Worm (Caenorhabditis elegans) whole organism, L4 larva: ENCODE measurements around the gene F20G2.1.

Experiments
- F10B5.3 ChIP-seq: sonication (generic microtip); optimal IDR thresholded peaks from 2 replicates; lab custom pipeline; 2016; ENCODE audit warnings: mild to moderate bottlenecking, missing genetic modification characterization, missing compliant biosample characterization
- F49E8.2 ChIP-seq: sonication (generic microtip); optimal IDR thresholded peaks from 2 replicates; lab custom pipeline; 2016; ENCODE audit warnings: missing compliant biosample characterization, mild to moderate bottlenecking, missing genetic modification characterization, borderline replicate concordance
- Y5F2A.4 ChIP-seq: fragments of 200-800 bp; sonication (Bioruptor generic); optimal IDR thresholded peaks from 2 replicates; lab custom pipeline; 2018; ENCODE audit warnings: mild to moderate bottlenecking, missing genetic modification characterization, missing compliant biosample characterization
- aha-1 ChIP-seq: fragments of 150-350 bp; peaks from one replicate; lab custom pipeline; 2014; ENCODE audit warnings: missing biosample characterization, missing genetic modification characterization
- ama-1 ChIP-seq: fragments of 150-350 bp; optimal IDR thresholded peaks from 2 replicates; lab custom pipeline; 2014; ENCODE audit warnings: inconsistent platforms, mixed read lengths
- arid-1 ChIP-seq: fragments of 200-800 bp; sonication (Bioruptor generic); conservative IDR thresholded peaks from 2 replicates; pipeline ENCODE4 v1.3.6; 2022; ENCODE audit warnings: missing genetic modification reagents, missing genetic modification characterization, missing compliant biosample characterization
- attf-4 ChIP-seq: sonication (generic microtip); optimal IDR thresholded peaks from 3 replicates; lab custom pipeline; 2017; ENCODE audit warnings: missing biosample characterization, missing genetic modification characterization
- ceh-20 ChIP-seq: fragments of 200-800 bp; sonication (Bioruptor generic); IDR thresholded peaks from 2 replicates; pipeline ENCODE4 v1.3.6; 2022; ENCODE audit warnings: missing genetic modification reagents, missing genetic modification characterization, missing compliant biosample characterization
- ceh-28 ChIP-seq: fragments of 150-350 bp; optimal IDR thresholded peaks from 2 replicates; lab custom pipeline; 2014; ENCODE audit warnings: missing biosample characterization, missing genetic modification reagents, missing genetic modification characterization
- ceh-62 ChIP-seq: sonication (generic microtip); optimal IDR thresholded peaks from 2 replicates; lab custom pipeline; 2017; ENCODE audit warnings: missing biosample characterization, missing genetic modification characterization
- ces-1 ChIP-seq: fragments of 150-350 bp; sonication (generic microtip); optimal IDR thresholded peaks from 4 replicates; lab custom pipeline; 2014; ENCODE audit warnings: missing biosample characterization, missing genetic modification reagents, missing genetic modification characterization
- ctbp-1 ChIP-seq: fragments of 200-800 bp; sonication (Bioruptor generic); IDR thresholded peaks from 2 replicates; pipeline ENCODE4 v1.3.6; 2022; ENCODE audit warnings: missing genetic modification reagents, missing genetic modification characterization, missing compliant biosample characterization
- daf-16 ChIP-seq, 3 experiments: sonication (generic microtip); optimal IDR thresholded peaks; 2 replicates each; lab custom pipeline; 2016 to 2017; ENCODE audit warnings: missing genetic modification characterization in 3 of 3, missing genetic modification reagents in 3 of 3, mild to moderate bottlenecking in 2 of 3, missing compliant biosample characterization in 2 of 3, missing biosample characterization in 1 of 3, moderate library complexity in 1 of 3
- daf-8 ChIP-seq: fragments of 200-800 bp; sonication (Bioruptor generic); IDR thresholded peaks from 2 replicates; pipeline ENCODE4 v1.3.6; 2022; ENCODE audit warnings: missing genetic modification characterization, missing compliant biosample characterization
- dmd-6 ChIP-seq: fragments of 200-800 bp; sonication (Bioruptor generic); IDR thresholded peaks from 2 replicates; pipeline ENCODE4 v1.3.6; 2022; ENCODE audit warnings: missing genetic modification reagents, missing genetic modification characterization, missing compliant biosample characterization
- dmd-8 ChIP-seq: fragments of 200-800 bp; sonication (Bioruptor generic); IDR thresholded peaks from 2 replicates; pipeline ENCODE4 v1.3.6; 2022; ENCODE audit warnings: missing genetic modification characterization, missing compliant biosample characterization
- duxl-1 ChIP-seq: sonication (generic microtip); optimal IDR thresholded peaks from 2 replicates; lab custom pipeline; 2016; ENCODE audit warnings: mild to moderate bottlenecking, missing genetic modification characterization, moderate library complexity, missing compliant biosample characterization; ENCODE audit not compliant: poor library complexity
- fkh-10 ChIP-seq: fragments of 150-350 bp; optimal IDR thresholded peaks from 2 replicates; lab custom pipeline; 2014; ENCODE audit warnings: missing biosample characterization, missing genetic modification reagents, missing genetic modification characterization
- gei-8 ChIP-seq: fragments of 200-800 bp; sonication (Bioruptor generic); optimal IDR thresholded peaks from 2 replicates; lab custom pipeline; 2018; ENCODE audit warnings: mild to moderate bottlenecking, missing genetic modification characterization, missing compliant biosample characterization
- hlh-30 ChIP-seq: sonication (generic microtip); optimal IDR thresholded peaks from 2 replicates; lab custom pipeline; 2017; ENCODE audit warnings: antibody characterized with exemption, mild to moderate bottlenecking, missing genetic modification characterization, missing compliant biosample characterization; ENCODE audit not compliant: insufficient read depth
- lin-13 ChIP-seq: fragments of 150-350 bp; optimal IDR thresholded peaks from 2 replicates; lab custom pipeline; 2014; ENCODE audit warnings: missing biosample characterization, missing genetic modification reagents, missing genetic modification characterization
- lin-15B ChIP-seq: fragments of 150-350 bp; sonication (generic microtip); optimal IDR thresholded peaks from 3 replicates; lab custom pipeline; 2014; ENCODE audit warnings: missing biosample characterization, missing genetic modification characterization
- lin-29 ChIP-seq: fragments of 200-800 bp; sonication (Bioruptor generic); IDR thresholded peaks from 2 replicates; pipeline ENCODE4 v1.3.6; 2022; ENCODE audit warnings: missing genetic modification reagents, missing genetic modification characterization, missing compliant biosample characterization
- lin-38 ChIP-seq: fragments of 200-800 bp; sonication (Bioruptor generic); IDR thresholded peaks from 2 replicates; pipeline ENCODE4 v1.3.6; 2022; ENCODE audit warnings: missing genetic modification reagents, missing genetic modification characterization, missing compliant biosample characterization
- lin-39 ChIP-seq: fragments of 150-350 bp; optimal IDR thresholded peaks from 2 replicates; lab custom pipeline; 2014; ENCODE audit warnings: missing biosample characterization, missing genetic modification reagents, missing genetic modification characterization
- lir-3 ChIP-seq: sonication (generic microtip); optimal IDR thresholded peaks from 2 replicates; lab custom pipeline; 2016; ENCODE audit warnings: mild to moderate bottlenecking, missing genetic modification characterization, missing compliant biosample characterization
- madf-5 ChIP-seq, 2 experiments: fragments of 200-800 bp; sonication (Bioruptor generic); IDR thresholded peaks; 2 replicates each; pipeline ENCODE4 v1.3.6; 2022; ENCODE audit warnings: missing compliant biosample characterization in 2 of 2, missing genetic modification characterization in 2 of 2
- madf-9 ChIP-seq: fragments of 200-800 bp; sonication (Bioruptor generic); conservative IDR thresholded peaks from 2 replicates; pipeline ENCODE4 v1.3.6; 2022; ENCODE audit warnings: missing genetic modification reagents, missing genetic modification characterization, missing compliant biosample characterization
- mdt-29 ChIP-seq: fragments of 200-800 bp; sonication (Bioruptor generic); IDR thresholded peaks from 2 replicates; pipeline ENCODE4 v1.3.6; 2022; ENCODE audit warnings: missing genetic modification reagents, missing genetic modification characterization, missing compliant biosample characterization
- mep-1 ChIP-seq: fragments of 150-350 bp; sonication (generic microtip); optimal IDR thresholded peaks from 3 replicates; lab custom pipeline; 2014; ENCODE audit warnings: missing biosample characterization, missing genetic modification characterization
- mxl-2 ChIP-seq: fragments of 200-800 bp; sonication (Bioruptor generic); conservative IDR thresholded peaks from 2 replicates; pipeline ENCODE4 v1.3.6; 2022; ENCODE audit warnings: missing genetic modification reagents, missing genetic modification characterization, missing compliant biosample characterization
- mxl-3 ChIP-seq: fragments of 200-800 bp; sonication (Bioruptor generic); optimal IDR thresholded peaks from 2 replicates; lab custom pipeline; 2018; ENCODE audit warnings: mild to moderate bottlenecking, missing genetic modification characterization, missing compliant biosample characterization
- nhr-237 ChIP-seq: sonication (generic microtip); optimal IDR thresholded peaks from 2 replicates; lab custom pipeline; 2017; ENCODE audit warnings: missing biosample characterization, missing genetic modification characterization
- nhr-25 ChIP-seq: sonication (generic microtip); optimal IDR thresholded peaks from 2 replicates; lab custom pipeline; 2017; ENCODE audit warnings: missing genetic modification characterization, mild to moderate bottlenecking, missing compliant biosample characterization, antibody characterized with exemption, moderate library complexity, borderline replicate concordance; ENCODE audit not compliant: insufficient read depth
- nhr-28 ChIP-seq: fragments of 150-350 bp; optimal IDR thresholded peaks from 2 replicates; lab custom pipeline; 2014; ENCODE audit warnings: missing biosample characterization, missing genetic modification characterization
- nhr-48 ChIP-seq: sonication (generic microtip); optimal IDR thresholded peaks from 2 replicates; lab custom pipeline; 2016; ENCODE audit warnings: mild to moderate bottlenecking, missing genetic modification characterization, missing compliant biosample characterization
- nhr-6 ChIP-seq: fragments of 150-350 bp; optimal IDR thresholded peaks from 2 replicates; lab custom pipeline; 2014; ENCODE audit warnings: missing biosample characterization, missing genetic modification characterization
- pha-4 ChIP-seq, 2 experiments: fragments of 150-350 bp in 1 of 2; fragments of 200-800 bp in 1 of 2; sonication (Bioruptor generic) in 1 of 2; IDR thresholded peaks in 1 of 2; optimal IDR thresholded peaks in 1 of 2; 2 replicates each; pipeline versions ENCODE4 v1.3.6 to Lab custom; 2014 to 2022; ENCODE audit warnings: missing genetic modification characterization in 2 of 2, missing genetic modification reagents in 2 of 2, missing biosample characterization in 1 of 2, missing compliant biosample characterization in 1 of 2
- php-3 ChIP-seq: fragments of 200-800 bp; sonication (Bioruptor generic); IDR thresholded peaks from 2 replicates; pipeline ENCODE4 v1.3.6; 2022; ENCODE audit warnings: missing genetic modification reagents, missing genetic modification characterization, missing compliant biosample characterization
- pqm-1 ChIP-seq: sonication (generic microtip); optimal IDR thresholded peaks from 2 replicates; lab custom pipeline; 2017; ENCODE audit warnings: missing biosample characterization, missing genetic modification characterization
- skn-1 ChIP-seq: fragments of 150-350 bp; optimal IDR thresholded peaks from 2 replicates; lab custom pipeline; 2014; ENCODE audit warnings: missing biosample characterization, missing genetic modification characterization
- tag-97 ChIP-seq: fragments of 200-800 bp; sonication (Bioruptor generic); IDR thresholded peaks from 2 replicates; pipeline ENCODE4 v1.3.6; 2022; ENCODE audit warnings: missing genetic modification characterization, missing compliant biosample characterization
- tra-1 ChIP-seq: fragments of 200-800 bp; sonication (Bioruptor generic); IDR thresholded peaks from 2 replicates; pipeline ENCODE4 v1.3.6; 2022; ENCODE audit warnings: missing genetic modification reagents, missing genetic modification characterization, missing compliant biosample characterization
- unc-39 ChIP-seq: sonication (generic microtip); optimal IDR thresholded peaks from 2 replicates; lab custom pipeline; 2017; ENCODE audit warnings: missing biosample characterization, missing genetic modification characterization
- unc-62 ChIP-seq, 3 experiments: fragments of 150-350 bp in 1 of 3; sonication (generic microtip); optimal IDR thresholded peaks in 2 of 3; peaks in 1 of 3; 1 replicate in 1 of 3; 2 replicates in 2 of 3; lab custom pipeline; 2014 to 2017; ENCODE audit warnings: missing biosample characterization in 3 of 3, missing genetic modification characterization in 3 of 3, missing genetic modification reagents in 3 of 3, missing genotype in 1 of 3
- zag-1 ChIP-seq: fragments of 150-350 bp; optimal IDR thresholded peaks from 2 replicates; lab custom pipeline; 2014; ENCODE audit warnings: missing biosample characterization, missing genetic modification characterization
- zfp-3 ChIP-seq: fragments of 200-800 bp; sonication (Bioruptor generic); conservative IDR thresholded peaks from 2 replicates; pipeline ENCODE4 v1.3.6; 2022; ENCODE audit warnings: missing genetic modification reagents, missing genetic modification characterization, missing compliant biosample characterization
- ztf-11 ChIP-seq: fragments of 150-350 bp; optimal IDR thresholded peaks from 2 replicates; lab custom pipeline; 2014; ENCODE audit warnings: missing biosample characterization, missing genetic modification characterization
- ztf-7 ChIP-seq: fragments of 150-350 bp; optimal IDR thresholded peaks from 2 replicates; lab custom pipeline; 2014; ENCODE audit warnings: missing biosample characterization, missing genetic modification characterization

Gene F20G2.1

ce11 chrV:13785767-13786166 lies 32.4 kb upstream of the F20G2.1 start:
- TF ChIP-seq unc-62 (GFP tag; optimal IDR thresholded peaks at IDR 0.05 in 1 of 2; lab: Kevin White, UChicago) (peak in 1 of 2 experiments; percentile 51), unc-62 (tag; optimal IDR thresholded peaks at IDR 0.05; lab: Kevin White, UChicago) (no peak), aha-1 (tag; lab: Kevin White, UChicago) (peak; percentile 84), lin-39 (tag; lab: Kevin White, UChicago) (no peak)

- TF ChIP-seq nhr-28 (tag; lab: Kevin White, UChicago) (peak; percentile 95), ama-1 (lab: Kevin White, UChicago) (no peak), F49E8.2 (tag; lab: Kevin White, UChicago) (no peak), mdt-29 (no peak), mep-1 (tag; lab: Kevin White, UChicago) (no peak), hlh-30 (tag; lab: Kevin White, UChicago) (peak; percentile 23), pha-4 (GFP tag; IDR thresholded peaks at IDR 0.05; lab: Robert Waterston, UW) (no peak), pha-4 (tag; optimal IDR thresholded peaks at IDR 0.05; lab: Kevin White, UChicago) (no peak), pqm-1 (tag; lab: Kevin White, UChicago) (peak; percentile 12), gei-8 (GFP tag; lab: Kevin White, UChicago) (no peak), nhr-48 (no peak), ceh-20 (GFP tag; lab: Robert Waterston, UW) (no peak), daf-16 (GFP tag; optimal IDR thresholded peaks at IDR 0.05; lab: Kevin White, UChicago) (no peak), daf-16 (tag; optimal IDR thresholded peaks at IDR 0.05; lab: Kevin White, UChicago) (peak; percentile 74), lin-29 (GFP tag; lab: Robert Waterston, UW) (no peak), skn-1 (no peak), arid-1 (GFP tag; lab: Robert Waterston, UW) (no peak), aha-1 (tag; lab: Kevin White, UChicago) (peak; percentile 95), ces-1 (GFP tag; lab: Kevin White, UChicago) (no peak), madf-5 (GFP tag; IDR thresholded peaks at IDR 0.05; lab: Robert Waterston, UW) (no peak), lin-38 (GFP tag; lab: Robert Waterston, UW) (no peak), nhr-237 (tag; lab: Kevin White, UChicago) (no peak), nhr-25 (no peak), mxl-3 (GFP tag; lab: Kevin White, UChicago) (no peak), Y5F2A.4 (GFP tag; lab: Kevin White, UChicago) (no peak), dmd-8 (no peak), unc-39 (tag; lab: Kevin White, UChicago) (no peak), lir-3 (tag; lab: Kevin White, UChicago) (no peak), ctbp-1 (GFP tag; lab: Robert Waterston, UW) (no peak), dmd-6 (GFP tag; lab: Robert Waterston, UW) (peak; percentile 56), zag-1 (no peak), daf-8 (no peak), tag-97 (GFP tag; lab: Robert Waterston, UW) (no peak), tra-1 (GFP tag; lab: Robert Waterston, UW) (no peak), madf-9 (GFP tag; lab: Robert Waterston, UW) (no peak), attf-4 (tag; lab: Kevin White, UChicago) (no peak), ztf-7 (tag; lab: Kevin White, UChicago) (no peak), lin-13 (GFP tag; lab: Kevin White, UChicago) (no peak), mxl-2 (GFP tag; lab: Robert Waterston, UW) (no peak), nhr-6 (tag; lab: Kevin White, UChicago) (no peak), ztf-11 (tag; lab: Kevin White, UChicago) (no peak), duxl-1 (no peak), fkh-10 (GFP tag; lab: Kevin White, UChicago) (no peak), ceh-62 (tag; lab: Kevin White, UChicago) (no peak), zfp-3 (no peak), php-3 (GFP tag; lab: Robert Waterston, UW) (no peak), ceh-28 (tag; lab: Kevin White, UChicago) (no peak), lin-15B (no peak), F10B5.3 (tag; lab: Kevin White, UChicago) (no peak)
Measured at ce11 chrV:13782190-13782589, 28.8 kb upstream of the F20G2.1 start, which contains the start of gene decr-1.1. Gene decr-1.1 (plus strand): TSS chrV:13782399.
